Worm (Caenorhabditis elegans) whole organism, young adult: Measurements from ENCODE around the gene abu-6.

Source experiments
- F52B5.7 ChIP-seq: sonication (generic microtip); optimal IDR thresholded peaks from 2 replicates; lab custom pipeline; 2016; ENCODE audit warnings: mild to moderate bottlenecking, missing genetic modification characterization, missing compliant biosample characterization
- F57A8.1 ChIP-seq: fragments of 200-800 bp; sonication (Bioruptor generic); optimal IDR thresholded peaks from 2 replicates; lab custom pipeline; 2018; ENCODE audit warnings: mild to moderate bottlenecking, missing genetic modification characterization, moderate library complexity, missing compliant biosample characterization
- K11D2.4 ChIP-seq: fragments of 200-800 bp; sonication (Bioruptor generic); IDR thresholded peaks from 2 replicates; pipeline ENCODE4 v1.3.6; 2022; ENCODE audit warnings: missing genetic modification reagents, missing genetic modification characterization, missing compliant biosample characterization
- let-607 ChIP-seq, 2 experiments: fragments of 200-800 bp in 1 of 2; sonication (Bioruptor generic) in 1 of 2; sonication (generic microtip) in 1 of 2; optimal IDR thresholded peaks; 2 replicates each; lab custom pipeline; 2016 to 2018; ENCODE audit warnings: mild to moderate bottlenecking in 2 of 2, missing compliant biosample characterization in 2 of 2, missing genetic modification characterization in 2 of 2, moderate library complexity in 2 of 2, missing genotype in 1 of 2
- mxl-1 ChIP-seq: sonication (generic microtip); optimal IDR thresholded peaks from 2 replicates; lab custom pipeline; 2016; ENCODE audit warnings: missing genetic modification characterization, missing compliant biosample characterization
- nfya-1 ChIP-seq: sonication (generic microtip); optimal IDR thresholded peaks from 2 replicates; lab custom pipeline; 2017; ENCODE audit warnings: antibody characterized with exemption, missing compliant biosample characterization, missing genetic modification characterization, borderline replicate concordance; ENCODE audit not compliant: insufficient read depth
- nfya-2 ChIP-seq: fragments of 200-800 bp; sonication (Bioruptor generic); IDR thresholded peaks from 2 replicates; pipeline ENCODE4 v1.3.6; 2022; ENCODE audit warnings: missing genetic modification reagents, missing genetic modification characterization, missing compliant biosample characterization
- nfyb-1 ChIP-seq: fragments of 200-800 bp; sonication (Bioruptor generic); IDR thresholded peaks from 2 replicates; pipeline ENCODE4 v1.3.6; 2022; ENCODE audit warnings: missing genetic modification reagents, missing genetic modification characterization, missing compliant biosample characterization
- nhr-90 ChIP-seq: sonication (generic microtip); optimal IDR thresholded peaks from 2 replicates; lab custom pipeline; 2016; ENCODE audit warnings: missing genotype, mild to moderate bottlenecking, missing genetic modification characterization, missing compliant biosample characterization

ce11 chrV:5161792-5162191, at the start of gene abu-6:
- TF ChIP-seq let-607 (tag; optimal IDR thresholded peaks at IDR 0.05; lab: Kevin White, UChicago): no peak
- TF ChIP-seq F52B5.7 (tag; lab: Kevin White, UChicago): no peak
- TF ChIP-seq K11D2.4 (GFP tag; lab: Robert Waterston, UW): no peak
- no peak for TF ChIP-seq nfyb-1 (GFP tag; lab: Robert Waterston, UW)
- TF ChIP-seq nhr-90: no peak
- TF ChIP-seq nfya-2 (GFP tag; lab: Robert Waterston, UW): no peak
- no peak for TF ChIP-seq F57A8.1 (GFP tag; lab: Kevin White, UChicago)
- no peak for TF ChIP-seq nfya-1 (tag; lab: Kevin White, UChicago)
- TF ChIP-seq mxl-1 (tag; lab: Kevin White, UChicago): no peak
